Worm (Caenorhabditis elegans): Measurements from ENCODE around the gene fem-3.

ce11 chrIV:9080201-9080600 lies 24.6 kb upstream of the fem-3 start:
- TF ChIP-seq ztf-29 (GFP tag; IDR thresholded peaks at IDR 0.05): no peak
- TF ChIP-seq T22C8.4 (GFP tag; IDR thresholded peaks at IDR 0.05): no peak
- no peak for TF ChIP-seq ref-1 (GFP tag; conservative IDR thresholded peaks at IDR 0.05)
- TF ChIP-seq ztf-23 (GFP tag; IDR thresholded peaks at IDR 0.05): no peak
- no peak for TF ChIP-seq flt-1 (GFP tag; IDR thresholded peaks at IDR 0.05)
- no peak for TF ChIP-seq tab-1 (GFP tag; IDR thresholded peaks at IDR 0.05)
- TF ChIP-seq med-1 (GFP tag; optimal IDR thresholded peaks at IDR 0.05; ENCODE audit: insufficient read depth): no peak
- no peak for TF ChIP-seq cog-1 (tag; optimal IDR thresholded peaks at IDR 0.05)
